Fruit fly (Drosophila melanogaster) whole organism, embryonic: ENCODE measurements around the gene usp.

Experiments
- CG7271 ChIP-seq: fragments of 200-800 bp; sonication (Bioruptor generic); optimal IDR thresholded peaks from 2 replicates; lab custom pipeline; 2018; ENCODE audit warnings: missing biosample characterization, mild to moderate bottlenecking, missing genetic modification characterization, moderate library complexity
- dmrt11E ChIP-seq: fragments of 200-800 bp; sonication (Bioruptor generic); optimal IDR thresholded peaks from 3 replicates; lab custom pipeline; 2018; ENCODE audit warnings: missing biosample characterization, mild to moderate bottlenecking, missing genetic modification characterization, moderate library complexity

- no peak for TF ChIP-seq CG7271 (tag; lab: Kevin White, UChicago)
- no peak for TF ChIP-seq dmrt11E
These were observed 9.8 kb downstream of the usp start for dm6 chrX:2032160-2032801.
